Fruit fly (Drosophila melanogaster) whole organism, embryonic: Measurements from ENCODE around the gene Osi17.

Experiments used
- Antp ChIP-seq: fragments of 200-800 bp; sonication (Bioruptor generic); optimal IDR thresholded peaks from 3 replicates; lab custom pipeline; 2016; ENCODE audit warnings: missing biosample characterization, missing genetic modification characterization
- B-H2 ChIP-seq: fragments of 200-800 bp; sonication (Bioruptor generic); optimal IDR thresholded peaks from 2 replicates; lab custom pipeline; 2018; ENCODE audit warnings: missing biosample characterization, mild to moderate bottlenecking, missing genetic modification characterization
- C15 ChIP-seq: fragments of 200-800 bp; sonication (Bioruptor generic); IDR thresholded peaks from 3 replicates; pipeline ENCODE4 v1.3.6; 2022; ENCODE audit warnings: missing biosample characterization, missing genetic modification characterization
- CG10366 ChIP-seq: fragments of 200-800 bp; sonication (Bioruptor generic); IDR thresholded peaks from 2 replicates; pipeline ENCODE4 v1.3.6; 2022; ENCODE audit warnings: missing biosample characterization, missing genetic modification characterization
- CG10431 ChIP-seq: fragments of 200-800 bp; sonication (Bioruptor generic); optimal IDR thresholded peaks from 3 replicates; lab custom pipeline; 2018; ENCODE audit warnings: missing biosample characterization, mild to moderate bottlenecking, missing genetic modification characterization
- CG11456 ChIP-seq: fragments of 200-800 bp; sonication (Bioruptor generic); IDR thresholded peaks from 3 replicates; pipeline ENCODE4 v1.3.6; 2022; ENCODE audit warnings: missing biosample characterization, missing genetic modification characterization
- CG11504 ChIP-seq: fragments of 200-800 bp; sonication (Bioruptor generic); optimal IDR thresholded peaks from 3 replicates; lab custom pipeline; 2019; ENCODE audit warnings: missing biosample characterization, mild to moderate bottlenecking, missing genetic modification characterization, moderate library complexity
- CG12391 ChIP-seq: fragments of 200-800 bp; sonication (Bioruptor generic); optimal IDR thresholded peaks from 3 replicates; lab custom pipeline; 2018; ENCODE audit warnings: missing biosample characterization, mild to moderate bottlenecking, missing genetic modification characterization, moderate library complexity
- CG13775 ChIP-seq: fragments of 200-800 bp; sonication (Bioruptor generic); optimal IDR thresholded peaks from 3 replicates; lab custom pipeline; 2017; ENCODE audit warnings: missing biosample characterization, mild to moderate bottlenecking, missing genetic modification characterization
- CG17385 ChIP-seq: fragments of 200-800 bp; sonication (Bioruptor generic); optimal IDR thresholded peaks from 3 replicates; lab custom pipeline; 2018; ENCODE audit warnings: missing biosample characterization, mild to moderate bottlenecking, missing genetic modification characterization
- CG17829 ChIP-seq: fragments of 200-800 bp; optimal IDR thresholded peaks from 2 replicates; lab custom pipeline; 2019; ENCODE audit warnings: missing biosample characterization, mild to moderate bottlenecking, missing genetic modification characterization, moderate library complexity
- CG17912 ChIP-seq: fragments of 200-800 bp; sonication (Bioruptor generic); optimal IDR thresholded peaks from 2 replicates; lab custom pipeline; 2018; ENCODE audit warnings: missing biosample characterization, mild to moderate bottlenecking, missing genetic modification characterization
- CG2202 ChIP-seq: fragments of 200-800 bp; sonication (Bioruptor generic); optimal IDR thresholded peaks from 2 replicates; lab custom pipeline; 2018; ENCODE audit warnings: missing biosample characterization, mild to moderate bottlenecking, missing genetic modification characterization
- CG2875 ChIP-seq: fragments of 200-800 bp; sonication (Bioruptor generic); optimal IDR thresholded peaks from 2 replicates; lab custom pipeline; 2017; ENCODE audit warnings: missing biosample characterization, mild to moderate bottlenecking, missing genetic modification characterization, missing genetic modification reagents
- CG30431 ChIP-seq: fragments of 200-800 bp; sonication (Bioruptor generic); optimal IDR thresholded peaks from 2 replicates; lab custom pipeline; 2017; ENCODE audit warnings: missing biosample characterization, missing genetic modification characterization
- CG34224 ChIP-seq: fragments of 200-800 bp; sonication (Bioruptor generic); IDR thresholded peaks from 3 replicates; pipeline ENCODE4 v1.3.6; 2022; ENCODE audit warnings: missing biosample characterization, missing genetic modification characterization; ENCODE audit not compliant: partially characterized antibody
- CG8290 ChIP-seq, 3 experiments: fragments of 200-800 bp; sonication (Bioruptor generic); optimal IDR thresholded peaks; 2 replicates each; lab custom pipeline; 2016 to 2019; ENCODE audit warnings: missing biosample characterization in 3 of 3, missing genetic modification characterization in 3 of 3, mild to moderate bottlenecking in 2 of 3, moderate library complexity in 1 of 3
- CG8388 ChIP-seq: fragments of 200-800 bp; sonication (Bioruptor generic); optimal IDR thresholded peaks from 2 replicates; lab custom pipeline; 2019; ENCODE audit warnings: missing biosample characterization, mild to moderate bottlenecking, missing genetic modification characterization, moderate library complexity
- CHES-1-like ChIP-seq: fragments of 200-800 bp; sonication (Bioruptor generic); optimal IDR thresholded peaks from 2 replicates; lab custom pipeline; 2016; ENCODE audit warnings: missing biosample characterization, missing genetic modification characterization
- Dll ChIP-seq: fragments of 200-800 bp; sonication (Bioruptor generic); IDR thresholded peaks from 4 replicates; pipeline ENCODE4 v1.3.6; 2022; ENCODE audit warnings: missing biosample characterization, missing genetic modification characterization; ENCODE audit not compliant: partially characterized antibody
- Dp ChIP-seq: fragments of 200-800 bp; sonication (Bioruptor generic); optimal IDR thresholded peaks from 2 replicates; lab custom pipeline; 2018; ENCODE audit warnings: missing biosample characterization, mild to moderate bottlenecking, missing genetic modification characterization, moderate library complexity
- HLH3B ChIP-seq: fragments of 200-800 bp; sonication (Bioruptor generic); IDR thresholded peaks from 2 replicates; pipeline ENCODE4 v1.3.6; 2022; ENCODE audit warnings: missing biosample characterization, missing genetic modification characterization
- HLH4C ChIP-seq: fragments of 200-800 bp; sonication (Bioruptor generic); IDR thresholded peaks from 3 replicates; pipeline ENCODE4 v1.3.6; 2022; ENCODE audit warnings: missing biosample characterization, missing genetic modification characterization; ENCODE audit not compliant: partially characterized antibody
- Hmr ChIP-seq: fragments of 200-800 bp; sonication (Bioruptor generic); optimal IDR thresholded peaks from 3 replicates; lab custom pipeline; 2017; ENCODE audit warnings: mild to moderate bottlenecking, missing biosample characterization, missing genetic modification reagents, missing genetic modification characterization
- Hr3 ChIP-seq: fragments of 200-800 bp; sonication (Bioruptor generic); optimal IDR thresholded peaks from 3 replicates; lab custom pipeline; 2016; ENCODE audit warnings: missing biosample characterization, missing genetic modification characterization
- Jarid2 ChIP-seq: fragments of 200-800 bp; sonication (Bioruptor generic); optimal IDR thresholded peaks from 3 replicates; lab custom pipeline; 2017; ENCODE audit warnings: mild to moderate bottlenecking, missing biosample characterization, missing genetic modification reagents, missing genetic modification characterization
- Max ChIP-seq: fragments of 200-800 bp; sonication (Bioruptor generic); optimal IDR thresholded peaks from 2 replicates; lab custom pipeline; 2016; ENCODE audit warnings: missing biosample characterization, mild to moderate bottlenecking, missing genetic modification characterization
- NC2β ChIP-seq: fragments of 200-800 bp; sonication (Bioruptor generic); optimal IDR thresholded peaks from 2 replicates; lab custom pipeline; 2016; ENCODE audit warnings: missing biosample characterization, missing genetic modification characterization
- Rx ChIP-seq: fragments of 200-800 bp; sonication (Bioruptor generic); IDR thresholded peaks from 2 replicates; pipeline ENCODE4 v1.3.6; 2022; ENCODE audit warnings: missing biosample characterization, missing genetic modification characterization
- Sin3A ChIP-seq: fragments of >200 bp; optimal IDR thresholded peaks from 2 replicates; lab custom pipeline; 2018
- amos ChIP-seq: fragments of 200-800 bp; sonication (Bioruptor generic); IDR thresholded peaks from 2 replicates; pipeline ENCODE4 v1.3.6; 2022; ENCODE audit warnings: missing biosample characterization, missing genetic modification characterization; ENCODE audit not compliant: partially characterized antibody
- ash1 ChIP-seq: fragments of 200-800 bp; sonication (Bioruptor generic); optimal IDR thresholded peaks from 2 replicates; lab custom pipeline; 2018; ENCODE audit warnings: missing biosample characterization, mild to moderate bottlenecking, missing genetic modification characterization
- bsh ChIP-seq, 2 experiments: fragments of 200-800 bp; sonication (Bioruptor generic); optimal IDR thresholded peaks; 2 replicates each; lab custom pipeline; 2017 to 2018; ENCODE audit warnings: mild to moderate bottlenecking in 2 of 2, missing biosample characterization in 2 of 2, missing genetic modification characterization in 2 of 2, moderate library complexity in 1 of 2
- chinmo ChIP-seq: fragments of 200-800 bp; sonication (Bioruptor generic); IDR thresholded peaks from 4 replicates; pipeline ENCODE4 v1.3.6; 2022; ENCODE audit warnings: missing biosample characterization, missing genetic modification characterization; ENCODE audit not compliant: partially characterized antibody
- dan ChIP-seq: fragments of 200-800 bp; sonication (Bioruptor generic); IDR thresholded peaks from 2 replicates; pipeline ENCODE4 v1.3.6; 2022; ENCODE audit warnings: missing biosample characterization, missing genetic modification characterization
- inv ChIP-seq: fragments of 200-800 bp; sonication (Bioruptor generic); IDR thresholded peaks from 2 replicates; pipeline ENCODE4 v1.3.6; 2022; ENCODE audit warnings: missing biosample characterization, missing genetic modification characterization; ENCODE audit not compliant: partially characterized antibody
- nerfin-2 ChIP-seq: fragments of 200-800 bp; sonication (Bioruptor generic); IDR thresholded peaks from 2 replicates; pipeline ENCODE4 v1.3.6; 2022; ENCODE audit warnings: missing biosample characterization, missing genetic modification characterization; ENCODE audit not compliant: partially characterized antibody
- phol ChIP-seq: fragments of 200-800 bp; sonication (Bioruptor generic); optimal IDR thresholded peaks from 3 replicates; lab custom pipeline; 2018; ENCODE audit warnings: missing biosample characterization, mild to moderate bottlenecking, missing genetic modification characterization, moderate library complexity
- rib ChIP-seq: fragments of 200-800 bp; sonication (Bioruptor generic); IDR thresholded peaks from 2 replicates; pipeline ENCODE4 v1.3.6; 2022; ENCODE audit warnings: missing biosample characterization, missing genetic modification characterization
- ro ChIP-seq: fragments of 200-800 bp; sonication (Bioruptor generic); IDR thresholded peaks from 2 replicates; pipeline ENCODE4 v1.3.6; 2022; ENCODE audit warnings: missing biosample characterization, missing genetic modification characterization
- row ChIP-seq: fragments of 200-800 bp; sonication (Bioruptor generic); IDR thresholded peaks from 3 replicates; pipeline ENCODE4 v1.3.6; 2022; ENCODE audit warnings: missing biosample characterization, missing genetic modification characterization
- sens ChIP-seq: fragments of 200-800 bp; sonication (Bioruptor generic); peaks from one replicate; lab custom pipeline; 2016; ENCODE audit warnings: missing biosample characterization, missing genetic modification characterization
- so ChIP-seq: fragments of 200-800 bp; sonication (Bioruptor generic); IDR thresholded peaks from 3 replicates; pipeline ENCODE4 v1.3.6; 2022; ENCODE audit warnings: missing biosample characterization, missing genetic modification characterization
- sug ChIP-seq: fragments of 200-800 bp; optimal IDR thresholded peaks from 2 replicates; lab custom pipeline; 2019; ENCODE audit warnings: missing biosample characterization, mild to moderate bottlenecking, missing genetic modification characterization, moderate library complexity
- tap ChIP-seq: fragments of 200-800 bp; optimal IDR thresholded peaks from 3 replicates; lab custom pipeline; 2019; ENCODE audit warnings: missing biosample characterization, mild to moderate bottlenecking, missing genetic modification characterization, moderate library complexity
- trh ChIP-seq: fragments of 200-800 bp; sonication (Bioruptor generic); optimal IDR thresholded peaks from 2 replicates; lab custom pipeline; 2016; ENCODE audit warnings: missing biosample characterization, missing genetic modification characterization
- wek ChIP-seq: fragments of 200-800 bp; sonication (Bioruptor generic); optimal IDR thresholded peaks from 3 replicates; lab custom pipeline; 2018; ENCODE audit warnings: missing biosample characterization, mild to moderate bottlenecking, missing genetic modification characterization, moderate library complexity
- yki ChIP-seq: fragments of >200 bp; optimal IDR thresholded peaks from 3 replicates; lab custom pipeline; 2018

Gene Osi17

DNA sequence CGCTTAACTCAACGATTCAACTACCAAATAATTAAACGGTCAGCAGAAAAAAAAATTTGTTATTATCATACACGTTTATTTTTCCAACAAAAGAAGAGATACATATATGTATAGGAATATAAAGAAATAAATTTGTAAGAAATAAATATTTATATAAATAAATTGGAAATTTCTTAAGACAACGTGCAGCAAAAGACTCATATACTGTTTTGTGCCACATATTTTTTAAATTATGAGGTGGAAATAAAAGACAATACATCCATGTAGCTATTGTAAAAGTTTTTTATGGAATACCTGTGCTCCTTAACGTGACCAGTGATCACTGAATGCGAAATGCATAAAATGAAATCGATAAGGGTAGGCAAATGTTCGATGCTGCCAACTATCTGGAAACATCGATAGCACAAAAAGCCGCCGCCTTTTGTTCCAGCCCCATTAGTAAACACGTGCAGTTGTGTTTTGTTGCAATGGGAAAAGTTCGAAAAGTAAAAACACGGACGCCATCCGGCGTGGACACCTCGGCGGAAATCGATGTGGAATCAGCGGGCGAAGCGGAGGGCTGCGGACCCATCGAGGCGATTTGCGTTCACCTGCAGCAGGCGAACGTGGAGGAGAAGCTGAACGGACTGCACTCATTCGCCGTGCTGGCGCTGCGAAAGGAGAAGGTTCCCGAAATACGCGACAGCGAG, 57.1 kb downstream of the Osi17 start, which contains the start of gene CG10286 (continued):
- TF ChIP-seq CG13775 (GFP tag; lab: Kevin White, UChicago) (peak; percentile 23), CG12391 (tag; lab: Kevin White, UChicago) (peak; percentile 71), ash1 (GFP tag; lab: Kevin White, UChicago) (no peak), CHES-1-like (GFP tag; lab: Kevin White, UChicago) (peak; percentile 29), HLH4C (peak; percentile 70), nerfin-2 (GFP tag; lab: Robert Waterston, UW) (peak; percentile 54; the same call in 1 of the 2 replicates), dan (GFP tag; lab: Robert Waterston, UW) (no peak), rib (GFP tag; lab: Robert Waterston, UW) (peak; percentile 11; the same call in 1 of the 2 replicates), C15 (GFP tag; lab: Robert Waterston, UW) (no peak), CG34224 (GFP tag; lab: Robert Waterston, UW) (peak; percentile 76), sug (peak; percentile 52), CG17385 (GFP tag; lab: Kevin White, UChicago) (peak; percentile 37), row (peak; percentile 65), CG11456 (GFP tag; lab: Robert Waterston, UW) (0 out of 3 replicates have a peak, but pooled peaks have one; percentile 7), trh (GFP tag; lab: Kevin White, UChicago) (no peak), CG17912 (peak; percentile 21), Hmr (GFP tag; lab: Kevin White, UChicago) (peak; percentile 48), ro (no peak), inv (peak; percentile 70), CG10366 (GFP tag; lab: Robert Waterston, UW) (peak; percentile 18; the same call in 1 of the 2 replicates), Rx (GFP tag; lab: Robert Waterston, UW) (peak; percentile 31; the same call in 1 of the 2 replicates), yki (lab: Kevin White, UChicago) (no peak), B-H2 (peak; percentile 9), CG8388 (GFP tag; lab: Kevin White, UChicago) (peak; percentile 34), NC2β (peak; percentile 26), CG17829 (peak; percentile 69), Dll (GFP tag; lab: Robert Waterston, UW) (peak; percentile 62; the same call in 3 of the 4 replicates), Dp (GFP tag; lab: Kevin White, UChicago) (peak; percentile 22), Sin3A (lab: Kevin White, UChicago) (peak; percentile 27), amos (GFP tag; lab: Robert Waterston, UW) (peak; percentile 86), Antp (peak; percentile 2), CG11504 (tag; lab: Kevin White, UChicago) (no peak), HLH3B (GFP tag; lab: Robert Waterston, UW) (peak; percentile 17; the same call in 1 of the 2 replicates), wek (GFP tag; lab: Kevin White, UChicago) (peak; percentile 77), phol (tag; lab: Kevin White, UChicago) (peak; percentile 30), sens (GFP tag; lab: Kevin White, UChicago) (peak; percentile 73), tap (tag; lab: Kevin White, UChicago) (peak; percentile 61), so (0 out of 3 replicates have a peak, but pooled peaks have one; percentile 13), CG10431 (GFP tag; lab: Kevin White, UChicago) (peak; percentile 46), Max (GFP tag; lab: Kevin White, UChicago) (peak; percentile 91), chinmo (GFP tag; lab: Robert Waterston, UW) (peak; percentile 77; the same call in 1 of the 4 replicates), CG2875 (GFP tag; lab: Kevin White, UChicago) (peak; percentile 1), Jarid2 (GFP tag; lab: Kevin White, UChicago) (peak; percentile 23), CG2202 (tag; lab: Kevin White, UChicago) (no peak), CG8290 (GFP tag; optimal IDR thresholded peaks at IDR 0.05; lab: Kevin White, UChicago) (peak; percentile 38), CG8290 (tag; optimal IDR thresholded peaks at IDR 0.05; lab: Kevin White, UChicago) (peak in 1 of 2 experiments; percentile 71), bsh (GFP tag; optimal IDR thresholded peaks at IDR 0.05; lab: Kevin White, UChicago) (peak in 1 of 2 experiments; percentile 24), CG30431 (GFP tag; lab: Kevin White, UChicago) (no peak), Hr3 (peak; percentile 20)
